Worm (Caenorhabditis elegans) whole organism, L3 larva: ENCODE data around the gene Y46D2A.3.

Source experiments
- ZK546.5 ChIP-seq: sonication (generic microtip); optimal IDR thresholded peaks from 2 replicates; lab custom pipeline; 2017; ENCODE audit warnings: missing biosample characterization, missing genetic modification characterization
- mdl-1 ChIP-seq: fragments of 150-350 bp; optimal IDR thresholded peaks from 2 replicates; lab custom pipeline; 2014; ENCODE audit warnings: missing biosample characterization, missing genetic modification characterization
- nhr-77 ChIP-seq: fragments of 150-350 bp; optimal IDR thresholded peaks from 2 replicates; lab custom pipeline; 2014; ENCODE audit warnings: missing biosample characterization, missing genetic modification characterization
- pqm-1 ChIP-seq: fragments of 150-350 bp; optimal IDR thresholded peaks from 2 replicates; lab custom pipeline; 2017; ENCODE audit warnings: missing biosample characterization, missing genetic modification characterization, inconsistent platforms
- snpc-4 ChIP-seq: fragments of 150-350 bp; optimal IDR thresholded peaks from 2 replicates; lab custom pipeline; 2014; ENCODE audit warnings: missing biosample characterization, missing genetic modification characterization
- ztf-11 ChIP-seq: fragments of 150-350 bp; optimal IDR thresholded peaks from 2 replicates; lab custom pipeline; 2014; ENCODE audit warnings: missing biosample characterization, missing genetic modification characterization
- ztf-4 ChIP-seq: fragments of 150-350 bp; optimal IDR thresholded peaks from 2 replicates; lab custom pipeline; 2014; ENCODE audit warnings: missing biosample characterization, missing genetic modification characterization

- TF ChIP-seq ztf-4 (tag; lab: Kevin White, UChicago) (no peak), pqm-1 (no peak), nhr-77 (tag; lab: Kevin White, UChicago) (no peak), mdl-1 (tag; lab: Kevin White, UChicago) (no peak), snpc-4 (tag; lab: Kevin White, UChicago) (no peak), ztf-11 (no peak), ZK546.5 (tag; lab: Kevin White, UChicago) (no peak)
These were observed 13.6 kb downstream of the Y46D2A.3 start, which contains the start of gene F39E9.6 for ce11 chrII:3313442-3313841.
